Worm (Caenorhabditis elegans) whole organism, L4/young adult: Measurements from ENCODE around the gene F43G6.7.

Experiments
- W03F9.2 ChIP-seq: fragments of 150-350 bp; optimal IDR thresholded peaks from 2 replicates; lab custom pipeline; 2014; ENCODE audit warnings: missing biosample characterization, missing genetic modification characterization
- dao-5 ChIP-seq: sonication (generic microtip); optimal IDR thresholded peaks from 2 replicates; lab custom pipeline; 2016; ENCODE audit warnings: missing genotype, missing genetic modification characterization, moderate library complexity, missing compliant biosample characterization
- him-1 ChIP-seq: sonication (generic microtip); optimal IDR thresholded peaks from 2 replicates; lab custom pipeline; 2016; ENCODE audit warnings: missing genotype, missing genetic modification reagents, missing genetic modification characterization, missing compliant biosample characterization

- no peak for TF ChIP-seq W03F9.2 (tag; lab: Kevin White, UChicago)
- no peak for TF ChIP-seq him-1 (tag; lab: Kevin White, UChicago)
- TF ChIP-seq dao-5 (tag; lab: Kevin White, UChicago), result no peak
Measured at ce11 chrII:11836554-11837218, 26.1 kb downstream of the F43G6.7 start.
